Fruit fly (Drosophila melanogaster) whole organism, larva: ENCODE measurements around the gene ValRS-m.
A peak's percentile ranks its signal among the peaks of the same experiment; 100 is the strongest.

Experiments used
- noc ChIP-seq: fragments of 200-800 bp; sonication (Bioruptor generic); optimal IDR thresholded peaks from 3 replicates; lab custom pipeline; 2019; ENCODE audit warnings: missing biosample characterization, mild to moderate bottlenecking, missing genetic modification characterization, moderate library complexity

Gene ValRS-m

DNA sequence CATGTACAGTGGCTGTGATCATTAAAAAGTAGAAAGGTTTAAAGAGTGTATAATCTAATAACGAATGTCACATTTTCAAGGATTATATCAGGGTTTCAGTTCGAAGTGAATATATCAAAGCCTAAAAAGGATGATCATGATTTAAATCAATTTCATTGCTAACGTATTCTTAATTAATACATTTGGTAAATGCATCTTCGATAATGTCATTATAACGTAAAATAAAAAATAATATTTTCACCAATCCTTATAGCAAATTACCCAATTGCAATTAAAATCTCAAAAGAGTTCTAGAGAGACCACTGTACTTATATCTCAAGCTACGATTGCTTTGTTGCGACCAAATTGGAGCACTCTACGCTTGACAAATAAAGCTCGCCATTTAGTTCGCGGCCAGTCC is 17.5 kb upstream of the ValRS-m start:
- TF ChIP-seq noc (tag; lab: Kevin White, UChicago), result no peak

DNA sequence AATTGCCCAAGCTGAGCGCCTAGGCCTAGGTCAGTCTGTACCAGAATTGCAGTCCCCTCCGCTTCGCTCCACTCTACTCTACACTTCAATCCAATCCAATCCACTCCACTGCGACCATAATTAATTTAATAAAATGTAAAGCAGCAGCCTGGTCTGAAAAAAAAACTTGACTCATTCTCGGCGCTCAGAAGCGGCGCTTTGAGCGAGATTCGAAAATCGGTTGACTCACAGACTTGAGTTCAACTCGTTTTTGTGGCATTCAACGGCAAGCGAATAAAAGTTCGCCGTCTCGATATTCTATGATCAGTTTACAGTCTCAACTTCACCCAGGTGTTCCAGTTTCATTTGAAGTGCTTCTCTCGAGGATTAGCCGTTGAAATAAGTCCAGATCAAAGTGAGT is 16.9 kb upstream of the ValRS-m start, which contains the start of gene CG13314:
Gene CG13314 (plus strand): TSS at position 301 of the 400 bp plus-strand sequence.
- no peak for TF ChIP-seq noc (tag; lab: Kevin White, UChicago)

DNA sequence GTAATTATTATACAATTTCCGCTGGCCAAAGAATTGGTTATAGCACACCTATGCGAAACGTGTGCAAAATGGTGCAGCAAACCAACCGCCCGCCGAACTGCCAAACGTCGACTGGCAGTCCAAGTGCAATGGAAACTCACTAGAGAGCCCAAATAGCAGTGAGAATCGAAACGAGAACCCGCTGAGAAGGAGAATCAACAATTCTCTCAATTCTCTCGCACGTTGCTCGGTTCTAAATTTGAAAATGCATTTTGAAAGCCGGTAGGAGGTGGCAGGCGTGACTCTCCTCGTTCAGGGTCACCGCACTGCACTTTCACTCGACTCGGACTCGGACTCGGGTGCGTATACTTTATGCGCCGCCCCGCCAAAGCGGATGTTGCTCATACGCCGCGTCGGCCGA is 15.2 kb upstream of the ValRS-m start, which contains the start of gene CG5644:
Gene CG5644 (minus strand): TSS at position 101 of the 400 bp plus-strand sequence.
- TF ChIP-seq noc (tag; lab: Kevin White, UChicago), result no peak

DNA sequence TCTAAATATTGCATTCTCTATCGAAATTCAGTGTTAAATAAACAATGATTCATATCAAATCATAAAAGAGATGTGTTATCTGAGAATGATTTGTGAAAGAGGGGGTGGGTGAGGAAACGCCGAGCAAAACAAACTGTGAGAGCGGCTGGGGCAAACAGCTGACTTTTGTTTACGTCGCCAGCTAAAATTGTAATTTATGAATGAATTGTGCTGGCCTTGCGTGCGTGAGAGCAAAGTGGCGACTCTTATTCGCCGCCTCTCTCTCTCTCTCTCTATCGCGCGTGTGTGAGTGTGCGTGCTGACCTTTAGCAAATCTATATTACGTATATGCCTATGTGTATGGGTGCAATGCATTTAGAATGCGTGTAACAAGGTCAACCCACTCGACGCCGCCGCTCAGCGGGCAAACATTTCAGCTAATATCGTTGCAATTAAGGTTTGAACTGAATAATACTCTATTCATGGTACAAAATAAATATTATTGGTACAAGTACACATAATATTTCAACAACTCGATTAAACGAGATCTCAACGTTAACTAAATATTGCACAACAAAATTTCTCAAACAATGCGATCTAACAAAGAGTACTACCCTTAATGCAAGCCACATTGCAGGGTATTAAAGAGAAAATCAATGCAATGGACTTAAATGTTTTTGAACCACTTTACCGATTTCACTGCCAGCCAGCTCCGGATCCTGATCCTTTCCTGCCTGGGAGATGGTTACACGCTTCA is 14.3 kb upstream of the ValRS-m start:
- TF ChIP-seq noc (tag; lab: Kevin White, UChicago), result no peak

DNA sequence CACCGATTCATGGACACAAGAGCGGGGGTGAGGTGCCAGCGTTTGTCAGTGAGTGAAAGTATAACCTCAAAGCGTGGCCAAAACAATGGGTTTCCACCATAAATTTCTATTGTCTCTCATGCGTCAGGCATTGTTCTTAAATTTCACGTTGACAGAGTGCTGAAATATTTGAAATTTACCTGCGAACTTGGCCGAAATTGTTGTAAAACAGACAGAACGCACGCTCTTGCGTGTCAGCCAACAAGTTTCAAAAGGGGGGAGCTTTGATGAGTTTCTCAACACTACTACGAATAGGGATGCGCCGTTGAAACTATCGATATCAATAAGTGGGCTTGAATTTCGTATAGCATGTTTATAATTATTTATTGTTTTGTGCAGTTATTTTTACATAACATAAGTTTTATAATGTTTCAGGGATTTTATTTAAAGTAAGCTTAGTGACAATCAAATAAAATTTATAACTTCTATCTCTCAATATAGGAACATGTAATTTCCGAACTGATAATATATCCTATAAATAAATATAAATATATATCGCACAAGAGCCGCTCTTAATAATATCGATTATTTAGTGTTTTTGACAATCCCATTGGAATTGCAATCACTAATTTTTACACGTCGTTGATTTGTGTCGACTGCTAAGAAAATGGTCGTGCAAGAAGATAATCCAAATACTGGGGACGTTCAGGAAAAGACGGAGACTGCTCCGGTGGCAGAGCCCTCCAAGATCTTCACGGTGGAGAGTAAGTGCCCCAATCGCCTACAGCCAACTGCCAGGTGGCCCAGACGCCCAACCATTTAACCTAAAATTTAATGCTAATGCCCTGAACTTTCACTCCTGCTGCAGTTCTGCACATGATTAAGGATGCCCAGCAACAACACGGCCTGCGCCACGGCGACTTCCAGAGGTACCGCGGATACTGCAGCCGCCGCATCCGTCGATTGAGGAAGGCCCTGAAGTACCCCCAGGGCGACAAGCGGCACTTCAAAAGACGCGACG is 10.2 kb upstream of the ValRS-m start, which contains the start of the genes pix and Srp68:
Gene pix (minus strand): TSS at position 288 of the 1,000 bp plus-strand sequence.
Gene Srp68 (plus strand): TSS at position 569 of the 1,000 bp plus-strand sequence.
- TF ChIP-seq noc (tag; lab: Kevin White, UChicago), result peak; percentile 76

DNA sequence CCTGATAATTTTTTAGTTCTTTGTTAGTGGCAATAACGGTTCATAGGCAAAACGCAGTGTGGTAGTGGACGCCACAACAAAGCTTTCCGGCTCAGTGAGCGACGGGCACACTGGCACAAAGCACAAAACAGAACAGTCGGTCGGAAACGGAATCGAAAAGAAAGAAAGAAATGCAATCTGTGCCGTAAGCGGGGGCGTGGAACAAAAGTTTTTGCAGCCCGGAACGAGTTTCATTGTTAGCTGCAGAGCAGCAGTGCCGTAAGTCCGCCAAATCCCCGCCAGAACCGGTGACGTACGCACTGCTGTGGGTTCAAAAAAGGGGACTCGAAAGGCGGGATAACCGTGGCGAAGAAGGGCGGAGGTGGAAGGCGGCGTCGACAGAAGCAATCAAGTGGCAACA is 3.9 kb upstream of the ValRS-m start, which contains the start of gene CG5026:
Gene CG5026 (plus strand): TSS at position 92 of the 400 bp plus-strand sequence.
- TF ChIP-seq noc (tag; lab: Kevin White, UChicago), result no peak

DNA sequence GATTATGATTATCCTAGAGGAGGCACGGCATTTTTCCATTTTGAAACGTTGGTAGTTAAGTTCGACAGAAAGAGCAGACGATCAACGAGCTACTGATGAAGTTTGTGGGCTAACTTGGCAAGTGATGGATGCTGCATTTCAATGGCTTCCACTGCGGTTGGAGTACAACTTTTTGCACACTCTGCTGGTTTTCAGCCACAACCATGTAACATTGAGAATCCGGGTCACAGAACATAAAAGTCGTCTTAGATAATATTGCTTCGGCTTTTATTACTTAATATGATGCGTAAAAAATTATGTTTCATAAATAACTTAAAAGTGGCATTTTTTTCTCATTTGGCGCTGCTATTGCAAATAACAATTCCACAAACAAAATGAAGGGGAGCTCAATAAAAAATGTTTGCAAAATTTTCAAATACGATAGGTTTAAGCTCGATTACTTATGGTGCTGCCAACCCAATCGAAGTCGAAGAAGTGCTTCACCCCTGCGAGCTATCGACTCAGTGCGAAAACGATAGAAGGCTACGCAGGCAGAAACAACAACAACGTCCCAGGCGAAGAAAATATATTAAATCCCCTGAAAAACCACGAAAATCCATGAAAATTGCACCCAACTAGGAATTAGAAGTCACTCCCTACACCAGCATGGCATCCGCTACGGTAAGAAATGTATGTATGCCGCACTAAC is 1.9 kb upstream of the ValRS-m start, which contains the start of the genes CG5653 and CG5021:
Gene CG5653 (minus strand): TSS at position 51 of the 688 bp plus-strand sequence.
Gene CG5021 (plus strand): TSS at position 506 of the 688 bp plus-strand sequence.
- no peak for TF ChIP-seq noc (tag; lab: Kevin White, UChicago)

DNA sequence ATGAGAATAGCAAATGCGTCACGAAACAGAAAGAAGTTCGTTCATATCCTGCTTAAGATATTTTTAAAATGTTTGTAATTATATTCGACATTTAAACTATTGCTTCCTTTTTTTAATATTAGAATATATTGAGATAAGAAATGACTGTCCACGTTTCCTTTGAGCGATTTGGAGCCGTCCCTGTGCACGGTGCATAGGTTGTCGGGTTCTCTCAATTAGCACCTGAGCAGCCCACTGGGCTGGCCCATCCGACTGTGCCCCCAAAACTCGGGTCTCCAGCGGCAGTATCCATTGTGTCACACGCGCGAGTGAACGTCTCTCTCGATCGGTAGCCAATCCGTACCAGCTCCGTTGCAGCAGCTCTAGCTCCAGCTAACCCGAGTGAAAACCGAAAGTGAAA is 6.0 kb downstream of the ValRS-m start, which contains the start of gene CG13313:
Gene CG13313 (plus strand): TSS at position 301 of the 400 bp plus-strand sequence.
- TF ChIP-seq noc (tag; lab: Kevin White, UChicago), result no peak

DNA sequence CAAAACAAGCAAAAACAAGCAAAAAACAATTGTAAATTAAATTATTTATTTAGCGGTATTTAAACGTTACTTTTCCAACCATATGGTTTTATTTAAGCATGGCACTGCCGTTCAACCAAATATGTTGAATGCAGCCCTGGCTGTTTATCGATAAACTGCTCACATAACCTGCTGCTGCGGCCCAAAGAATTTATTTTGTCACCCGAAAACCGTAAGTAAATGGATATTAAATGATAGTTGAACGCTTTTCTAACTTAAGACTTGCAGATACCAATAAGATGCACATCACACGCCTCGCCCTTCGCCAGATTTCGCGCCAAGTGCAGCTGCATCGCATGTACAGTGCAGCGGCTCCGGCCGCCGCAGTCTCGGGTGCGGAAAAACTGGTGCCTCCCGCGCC is 7.9 kb downstream of the ValRS-m start, which contains the start of gene mRpL12:
Gene mRpL12 (plus strand): TSS at position 123 of the 400 bp plus-strand sequence.
- no peak for TF ChIP-seq noc (tag; lab: Kevin White, UChicago)

DNA sequence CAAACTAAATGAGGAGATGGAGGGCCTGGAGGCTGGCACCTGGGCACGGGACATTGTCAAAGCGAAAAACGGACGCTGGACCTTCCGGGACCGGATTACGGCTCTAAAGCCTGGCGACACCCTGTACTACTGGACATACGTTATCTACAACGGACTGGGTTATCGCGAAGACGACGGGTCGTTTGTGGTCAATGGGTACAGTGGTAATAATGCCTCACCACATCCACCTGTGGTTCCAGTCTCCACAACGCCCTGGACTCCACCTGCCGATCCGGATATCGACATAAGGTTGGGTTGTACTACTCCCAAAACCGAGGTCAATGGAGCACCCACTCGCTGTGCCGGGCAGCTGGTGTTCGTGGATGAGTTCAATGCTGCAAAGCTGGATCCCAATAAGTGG is 9.4 kb downstream of the ValRS-m start:
- TF ChIP-seq noc (tag; lab: Kevin White, UChicago), result no peak

DNA sequence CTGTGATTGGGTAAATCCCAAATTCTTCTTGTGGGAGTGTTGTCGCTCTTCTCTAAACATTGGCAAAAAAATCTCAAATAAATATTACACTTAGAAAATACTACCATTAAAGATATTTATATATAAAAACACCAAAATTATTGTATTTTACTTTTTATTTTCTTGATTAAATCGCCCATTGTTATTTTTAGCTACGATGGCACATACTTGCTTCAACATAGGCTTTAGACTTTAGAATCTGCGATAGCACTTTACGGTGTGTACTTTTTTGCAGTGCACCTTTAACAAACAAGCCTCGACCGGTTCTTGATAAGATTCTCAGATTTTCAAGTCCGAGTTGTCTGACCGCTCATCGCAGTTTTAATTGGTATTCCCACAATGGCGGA is 9.9 kb downstream of the ValRS-m start, which contains the start of gene GNBP3:
Gene GNBP3 (plus strand): TSS at position 374 of the 386 bp plus-strand sequence.
- TF ChIP-seq noc (tag; lab: Kevin White, UChicago), result peak; percentile 75

DNA sequence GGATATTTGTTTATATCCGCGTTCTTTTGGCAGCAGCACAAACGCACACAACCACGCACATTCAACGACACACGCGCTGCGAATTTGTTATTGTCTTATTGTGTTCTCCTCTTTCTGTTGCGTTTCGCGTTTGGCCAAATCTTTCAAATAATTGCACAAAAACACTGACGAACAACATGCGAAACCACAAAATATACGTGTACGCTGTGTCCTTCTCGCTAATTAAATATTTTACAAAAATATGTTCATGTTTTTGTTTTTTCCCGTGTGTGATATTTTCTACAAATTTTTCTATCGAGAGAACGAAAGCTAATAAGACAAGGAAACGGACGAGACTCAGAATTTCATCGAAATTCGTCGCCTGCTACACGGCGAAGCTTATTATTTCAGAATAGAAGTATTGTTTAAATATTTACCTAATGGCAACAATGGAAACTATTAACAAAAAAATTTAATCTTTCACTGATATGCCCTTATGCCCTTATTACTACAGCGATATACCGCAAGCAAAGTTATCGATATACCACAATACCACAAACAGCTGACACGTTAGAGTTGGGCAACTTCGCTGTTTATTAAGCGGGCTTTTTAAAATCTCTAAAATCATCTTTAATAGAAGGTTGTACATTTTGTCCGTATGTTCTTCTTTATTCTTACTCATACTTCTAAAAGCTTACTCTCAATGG is 10.5 kb downstream of the ValRS-m start, which contains the start of the genes CG43783 and orb2:
Gene CG43783 (minus strand): TSS at position 311 of the 686 bp plus-strand sequence.
Gene orb2 (minus strand): TSS at position 502 of the 686 bp plus-strand sequence.
- no peak for TF ChIP-seq noc (tag; lab: Kevin White, UChicago)

DNA sequence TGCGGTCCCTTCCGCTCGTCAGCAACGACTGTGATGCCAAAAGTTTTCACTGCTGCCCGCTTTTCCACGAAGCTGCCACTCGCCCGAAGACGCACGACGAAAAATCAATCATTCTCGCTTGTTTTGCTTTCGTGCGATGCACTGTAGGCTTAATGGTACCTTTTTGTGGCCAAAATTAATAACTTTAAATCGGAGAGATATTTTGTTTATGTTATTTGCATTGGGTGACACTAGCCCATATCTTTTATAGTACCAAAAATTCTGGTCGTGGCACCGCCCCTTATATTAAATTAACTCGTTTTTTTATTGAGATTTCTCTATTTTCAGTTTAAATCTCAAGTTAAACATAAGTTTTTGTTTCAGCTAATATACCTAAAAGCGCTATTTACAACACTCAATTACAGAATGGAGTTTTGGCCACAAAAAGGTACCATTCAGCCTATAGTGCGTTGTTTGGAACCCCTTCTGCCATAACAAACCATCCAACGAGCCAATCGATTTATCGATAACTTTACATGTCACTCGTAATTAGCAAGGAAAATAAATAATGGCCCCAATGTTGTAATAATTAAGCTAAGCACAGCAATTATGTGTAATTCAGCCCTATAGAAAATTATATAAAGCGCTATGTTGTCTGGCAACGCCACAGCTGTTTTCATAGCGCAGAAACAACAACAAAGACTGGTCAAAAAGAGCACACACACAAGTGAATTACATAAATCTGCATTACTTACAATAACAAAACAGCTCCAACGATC is 11.2 kb downstream of the ValRS-m start:
- TF ChIP-seq noc (tag; lab: Kevin White, UChicago), result peak; percentile 39
